Worm (Caenorhabditis elegans): ENCODE results near the gene C47E8.3.

DNA sequence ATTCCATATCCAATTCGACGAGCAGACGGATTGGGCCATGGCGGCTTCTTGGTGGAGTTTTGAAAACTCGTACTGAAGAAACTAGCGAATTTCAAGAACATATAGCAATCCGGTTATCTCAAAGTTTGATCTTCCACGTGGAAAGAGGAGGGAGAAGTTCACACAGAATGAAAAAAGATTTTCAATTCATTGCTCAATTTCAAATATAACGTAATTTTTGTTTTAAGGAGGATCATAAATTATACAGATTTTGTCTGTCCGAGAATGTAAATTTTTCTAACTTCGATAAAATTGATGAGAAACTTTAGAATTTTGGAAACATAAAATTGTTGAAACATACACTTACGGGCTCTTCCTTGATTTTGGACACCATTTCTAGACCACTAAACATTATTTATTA is 48.6 kb downstream of the C47E8.3 start, which contains the start of gene Y50E8A.2:
- TF ChIP-seq him-1 (tag; optimal IDR thresholded peaks at IDR 0.05) (no peak), W03F9.2 (tag; optimal IDR thresholded peaks at IDR 0.05) (no peak), dao-5 (tag; optimal IDR thresholded peaks at IDR 0.05) (no peak)
